Worm (Caenorhabditis elegans) whole organism, midembryonic: ENCODE data around the gene ttr-47.

Experiments used
- T22C8.4 ChIP-seq: fragments of 200-800 bp; sonication (Bioruptor generic); IDR thresholded peaks from 2 replicates; pipeline ENCODE4 v1.3.6; 2022; ENCODE audit warnings: missing genetic modification characterization, missing compliant biosample characterization
- cog-1 ChIP-seq: sonication (generic microtip); optimal IDR thresholded peaks from 2 replicates; lab custom pipeline; 2016; ENCODE audit warnings: missing genetic modification characterization, missing compliant biosample characterization
- flt-1 ChIP-seq: fragments of 200-800 bp; sonication (Bioruptor generic); IDR thresholded peaks from 2 replicates; pipeline ENCODE4 v1.3.6; 2022; ENCODE audit warnings: missing genetic modification characterization, missing compliant biosample characterization
- klf-2 ChIP-seq: fragments of 200-800 bp; sonication (Bioruptor generic); conservative IDR thresholded peaks from 2 replicates; pipeline ENCODE4 v1.3.6; 2022; ENCODE audit warnings: missing genetic modification reagents, missing genetic modification characterization, missing compliant biosample characterization
- med-1 ChIP-seq: sonication (generic microtip); optimal IDR thresholded peaks from 2 replicates; lab custom pipeline; 2017; ENCODE audit warnings: missing genetic modification characterization, mild to moderate bottlenecking, missing compliant biosample characterization, antibody characterized with exemption, missing genetic modification reagents; ENCODE audit not compliant: insufficient read depth
- ref-1 ChIP-seq: fragments of 200-800 bp; sonication (Bioruptor generic); conservative IDR thresholded peaks from 2 replicates; pipeline ENCODE4 v1.3.6; 2022; ENCODE audit warnings: missing genetic modification reagents, missing genetic modification characterization, missing compliant biosample characterization
- tab-1 ChIP-seq: fragments of 200-800 bp; sonication (Bioruptor generic); IDR thresholded peaks from 2 replicates; pipeline ENCODE4 v1.3.6; 2022; ENCODE audit warnings: missing genetic modification characterization, missing compliant biosample characterization
- ztf-23 ChIP-seq: fragments of 200-800 bp; sonication (Bioruptor generic); IDR thresholded peaks from 2 replicates; pipeline ENCODE4 v1.3.6; 2022; ENCODE audit warnings: missing genetic modification reagents, missing genetic modification characterization, missing compliant biosample characterization
- ztf-29 ChIP-seq: fragments of 200-800 bp; sonication (Bioruptor generic); IDR thresholded peaks from 2 replicates; pipeline ENCODE4 v1.3.6; 2022; ENCODE audit warnings: missing genetic modification reagents, missing genetic modification characterization, missing compliant biosample characterization

ttr-47 gene

ce11 chrV:8932318-8932717 is 9.4 kb downstream of the ttr-47 start, which contains the start of gene H14N18.2:
Gene H14N18.2 (plus strand): TSS chrV:8932618.
- TF ChIP-seq T22C8.4 (GFP tag; lab: Robert Waterston, UW): no peak
- no peak for TF ChIP-seq cog-1 (tag; lab: Kevin White, UChicago)
- TF ChIP-seq ztf-23 (GFP tag; lab: Robert Waterston, UW): no peak
- TF ChIP-seq med-1 (GFP tag; lab: Kevin White, UChicago): no peak
- TF ChIP-seq ztf-29 (GFP tag; lab: Robert Waterston, UW): no peak
- TF ChIP-seq klf-2 (GFP tag; lab: Robert Waterston, UW): no peak
- no peak for TF ChIP-seq ref-1
- TF ChIP-seq tab-1 (GFP tag; lab: Robert Waterston, UW): no peak
- TF ChIP-seq flt-1 (GFP tag; lab: Robert Waterston, UW): no peak

- TF ChIP-seq tab-1 (GFP tag; lab: Robert Waterston, UW): no peak
- no peak for TF ChIP-seq T22C8.4 (GFP tag; lab: Robert Waterston, UW)
- no peak for TF ChIP-seq ztf-23 (GFP tag; lab: Robert Waterston, UW)
- no peak for TF ChIP-seq ref-1
- no peak for TF ChIP-seq med-1 (GFP tag; lab: Kevin White, UChicago)
- no peak for TF ChIP-seq cog-1 (tag; lab: Kevin White, UChicago)
- TF ChIP-seq klf-2 (GFP tag; lab: Robert Waterston, UW): no peak
- no peak for TF ChIP-seq flt-1 (GFP tag; lab: Robert Waterston, UW)
- TF ChIP-seq ztf-29 (GFP tag; lab: Robert Waterston, UW): no peak
These were observed 11.4 kb downstream of the ttr-47 start for ce11 chrV:8934264-8934663.

- TF ChIP-seq klf-2 (GFP tag; lab: Robert Waterston, UW) (no peak), ztf-29 (GFP tag; lab: Robert Waterston, UW) (no peak), cog-1 (tag; lab: Kevin White, UChicago) (no peak), flt-1 (GFP tag; lab: Robert Waterston, UW) (no peak), ztf-23 (GFP tag; lab: Robert Waterston, UW) (no peak), med-1 (GFP tag; lab: Kevin White, UChicago) (no peak), T22C8.4 (GFP tag; lab: Robert Waterston, UW) (no peak), ref-1 (no peak), tab-1 (GFP tag; lab: Robert Waterston, UW) (no peak)
These were observed 12.2 kb downstream of the ttr-47 start for ce11 chrV:8935104-8935503.

- TF ChIP-seq ztf-29 (GFP tag; lab: Robert Waterston, UW) (no peak), klf-2 (GFP tag; lab: Robert Waterston, UW) (0 out of 2 replicates have a peak, but pooled peaks have one; percentile 7)
These were observed 13.3 kb downstream of the ttr-47 start, which contains the start of gene unc-23 for ce11 chrV:8936184-8936589. Gene unc-23 (plus strand): TSS chrV:8936359.

ce11 chrV:8936791-8937475 is 14.0 kb downstream of the ttr-47 start:
- no peak for TF ChIP-seq ztf-29 (GFP tag; lab: Robert Waterston, UW)
- TF ChIP-seq klf-2 (GFP tag; lab: Robert Waterston, UW): no peak
- TF ChIP-seq med-1 (GFP tag; lab: Kevin White, UChicago): no peak
- TF ChIP-seq T22C8.4 (GFP tag; lab: Robert Waterston, UW): no peak
- no peak for TF ChIP-seq flt-1 (GFP tag; lab: Robert Waterston, UW)
- no peak for TF ChIP-seq ztf-23 (GFP tag; lab: Robert Waterston, UW)
- TF ChIP-seq ref-1: no peak
- no peak for TF ChIP-seq cog-1 (tag; lab: Kevin White, UChicago)
- TF ChIP-seq tab-1 (GFP tag; lab: Robert Waterston, UW): no peak

- TF ChIP-seq tab-1 (GFP tag; lab: Robert Waterston, UW) (no peak), med-1 (GFP tag; lab: Kevin White, UChicago) (no peak), ztf-23 (GFP tag; lab: Robert Waterston, UW) (no peak), cog-1 (tag; lab: Kevin White, UChicago) (no peak), klf-2 (GFP tag; lab: Robert Waterston, UW) (no peak), T22C8.4 (GFP tag; lab: Robert Waterston, UW) (no peak), ref-1 (no peak), flt-1 (GFP tag; lab: Robert Waterston, UW) (no peak), ztf-29 (GFP tag; lab: Robert Waterston, UW) (no peak)
These were observed 14.8 kb downstream of the ttr-47 start for ce11 chrV:8937476-8938249.

- no peak for TF ChIP-seq tab-1 (GFP tag; lab: Robert Waterston, UW)
- no peak for TF ChIP-seq ztf-29 (GFP tag; lab: Robert Waterston, UW)
- no peak for TF ChIP-seq cog-1 (tag; lab: Kevin White, UChicago)
- no peak for TF ChIP-seq ztf-23 (GFP tag; lab: Robert Waterston, UW)
- no peak for TF ChIP-seq T22C8.4 (GFP tag; lab: Robert Waterston, UW)
- TF ChIP-seq ref-1: no peak
- no peak for TF ChIP-seq flt-1 (GFP tag; lab: Robert Waterston, UW)
These were observed 15.6 kb downstream of the ttr-47 start for ce11 chrV:8938445-8938844.

ce11 chrV:8938943-8939342 is 16.1 kb downstream of the ttr-47 start:
- TF ChIP-seq ztf-29 (GFP tag; lab: Robert Waterston, UW): no peak
- no peak for TF ChIP-seq ztf-23 (GFP tag; lab: Robert Waterston, UW)
- TF ChIP-seq T22C8.4 (GFP tag; lab: Robert Waterston, UW): no peak
- TF ChIP-seq flt-1 (GFP tag; lab: Robert Waterston, UW): no peak
- TF ChIP-seq tab-1 (GFP tag; lab: Robert Waterston, UW): no peak
- TF ChIP-seq ref-1: no peak
- TF ChIP-seq cog-1 (tag; lab: Kevin White, UChicago): no peak
- no peak for TF ChIP-seq med-1 (GFP tag; lab: Kevin White, UChicago)
- TF ChIP-seq klf-2 (GFP tag; lab: Robert Waterston, UW): no peak
